Fruit fly (Drosophila melanogaster) whole organism, adult: ENCODE measurements around the gene CG5614.

Experiments used
- CG14711 ChIP-seq: fragments of 200-800 bp; sonication (Bioruptor generic); optimal IDR thresholded peaks from 2 replicates; lab custom pipeline; 2018; ENCODE audit warnings: missing biosample characterization, mild to moderate bottlenecking, missing genetic modification characterization, moderate library complexity
- bab1 ChIP-seq: fragments of 200-800 bp; sonication (Bioruptor generic); optimal IDR thresholded peaks from 3 replicates; lab custom pipeline; 2019; ENCODE audit warnings: missing biosample characterization, mild to moderate bottlenecking, missing genetic modification characterization, moderate library complexity

- TF ChIP-seq bab1 (GFP tag; lab: Kevin White, UChicago), result no peak
- TF ChIP-seq CG14711 (tag; lab: Kevin White, UChicago), result no peak
Measured at dm6 chr3R:15788221-15788620, 8.6 kb downstream of the CG5614 start, which contains the start of gene Uros2.
